Worm (Caenorhabditis elegans) whole organism, mixed stage, embryonic: ENCODE results near the gene M03A1.8.

ENCODE experiments used
- nhr-12 ChIP-seq: fragments of 150-350 bp; optimal IDR thresholded peaks from 2 replicates; lab custom pipeline; 2014; ENCODE audit warnings: missing biosample characterization, missing genetic modification characterization
- unc-39 ChIP-seq: fragments of 150-350 bp; optimal IDR thresholded peaks from 2 replicates; lab custom pipeline; 2014; ENCODE audit warnings: missing biosample characterization, missing genetic modification characterization
- ztf-11 ChIP-seq: fragments of 150-350 bp; optimal IDR thresholded peaks from 2 replicates; lab custom pipeline; 2014; ENCODE audit warnings: missing biosample characterization, missing genetic modification characterization

ce11 chrII:4608073-4608472 lies 47.9 kb downstream of the M03A1.8 start, which contains the start of gene F35D11.3:
- no peak for TF ChIP-seq unc-39
- no peak for TF ChIP-seq ztf-11
- TF ChIP-seq nhr-12 (tag; lab: Kevin White, UChicago), result no peak
